Fruit fly (Drosophila melanogaster): Measurements from ENCODE around the gene Pcp.

Gene Pcp

DNA sequence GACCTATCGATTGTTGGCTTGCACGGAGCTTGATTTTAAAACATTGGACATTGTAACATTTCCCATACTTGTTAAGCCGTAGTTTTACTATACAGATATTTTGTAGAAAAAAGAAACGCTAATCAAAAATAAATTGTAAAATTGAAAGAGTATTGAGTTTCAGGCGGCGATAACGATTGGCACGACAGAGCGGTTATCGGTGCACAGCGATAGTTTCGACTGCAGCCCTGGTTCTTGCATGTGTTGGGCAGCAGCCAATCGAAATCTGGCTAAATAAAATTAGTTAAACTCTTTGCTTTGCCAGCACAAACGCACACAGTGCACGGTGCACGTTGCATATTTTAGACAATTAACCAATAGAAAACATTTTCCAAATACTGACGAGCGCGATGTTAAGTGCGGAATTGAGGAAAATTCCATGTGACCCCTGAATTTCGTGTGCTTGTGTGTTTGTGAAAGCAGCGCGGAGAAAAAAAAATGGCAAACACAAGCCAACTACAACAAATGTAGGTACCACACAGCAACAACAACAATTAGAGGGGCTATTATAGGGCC lies 16.4 kb downstream of the Pcp start, which contains the start of gene milt (continued):
- TF ChIP-seq cwo (GFP tag; optimal IDR thresholded peaks at IDR 0.05): no peak
- no peak for TF ChIP-seq CG18599 (GFP tag; optimal IDR thresholded peaks at IDR 0.05)
- peak; percentile 63 for TF ChIP-seq Dp (GFP tag; optimal IDR thresholded peaks at IDR 0.05)
- TF ChIP-seq pb (GFP tag; optimal IDR thresholded peaks at IDR 0.05): no peak
- TF ChIP-seq CG2116 (GFP tag; optimal IDR thresholded peaks at IDR 0.05): peak; percentile 94
- peak; percentile 44 for TF ChIP-seq MBD-R2 (GFP tag; IDR thresholded peaks at IDR 0.05)
- peak; percentile 71; the same call in 2 of the 3 replicates for TF ChIP-seq zen2 (GFP tag; IDR thresholded peaks at IDR 0.05; ENCODE audit: partially characterized antibody)
- TF ChIP-seq cas (GFP tag; IDR thresholded peaks at IDR 0.05): no peak
- TF ChIP-seq croc (GFP tag; conservative IDR thresholded peaks at IDR 0.05): no peak
- no peak for TF ChIP-seq Bdp1 (GFP tag; optimal IDR thresholded peaks at IDR 0.05)
- no peak for TF ChIP-seq pros (GFP tag; optimal IDR thresholded peaks at IDR 0.05)
- no peak for TF ChIP-seq CG14050 (GFP tag; IDR thresholded peaks at IDR 0.05)
- no peak for TF ChIP-seq h (optimal IDR thresholded peaks at IDR 0.05)
- TF ChIP-seq CG17802 (tag; optimal IDR thresholded peaks at IDR 0.05): no peak
- TF ChIP-seq CG16779 (GFP tag; IDR thresholded peaks at IDR 0.05): no peak
- TF ChIP-seq HHEX (GFP tag; optimal IDR thresholded peaks at IDR 0.05): no peak
- no peak for TF ChIP-seq CG3407 (GFP tag; optimal IDR thresholded peaks at IDR 0.05)
- TF ChIP-seq kni (GFP tag; optimal IDR thresholded peaks at IDR 0.05): peak; percentile 24
- no peak for TF ChIP-seq CG1233 (GFP tag; optimal IDR thresholded peaks at IDR 0.05)
- TF ChIP-seq CG12155 (GFP tag; optimal IDR thresholded peaks at IDR 0.05): no peak
- TF ChIP-seq Mrtf (GFP tag; IDR thresholded peaks at IDR 0.05): no peak
- TF ChIP-seq Tbp (GFP tag; optimal IDR thresholded peaks at IDR 0.05): no peak
- peak; percentile 77 for TF ChIP-seq hbn (GFP tag; IDR thresholded peaks at IDR 0.05; ENCODE audit: partially characterized antibody)
- TF ChIP-seq ac (GFP tag; optimal IDR thresholded peaks at IDR 0.05): no peak
- TF ChIP-seq MESR4 (GFP tag; optimal IDR thresholded peaks at IDR 0.05): peak; percentile 70
- TF ChIP-seq tup (GFP tag; optimal IDR thresholded peaks at IDR 0.05): no peak
- TF ChIP-seq CG34376 (GFP tag; optimal IDR thresholded peaks at IDR 0.05): no peak
- peak; percentile 25; the same call in 1 of the 2 replicates for TF ChIP-seq sob (GFP tag; IDR thresholded peaks at IDR 0.05)
- TF ChIP-seq CG30020 (tag; optimal IDR thresholded peaks at IDR 0.05): peak; percentile 36
- no peak for TF ChIP-seq al (GFP tag; IDR thresholded peaks at IDR 0.05)
- no peak for TF ChIP-seq run (tag; optimal IDR thresholded peaks at IDR 0.05)
- TF ChIP-seq slou (GFP tag; optimal IDR thresholded peaks at IDR 0.05): no peak
- no peak for TF ChIP-seq CG4820 (GFP tag; optimal IDR thresholded peaks at IDR 0.05)
- TF ChIP-seq CG4854 (GFP tag; optimal IDR thresholded peaks at IDR 0.05): no peak
- TF ChIP-seq CG10959 (GFP tag; IDR thresholded peaks at IDR 0.05): no peak
- TF ChIP-seq ATbp (GFP tag; optimal IDR thresholded peaks at IDR 0.05): no peak
- no peak for TF ChIP-seq bab2 (GFP tag; optimal IDR thresholded peaks at IDR 0.05)
- TF ChIP-seq CG12942 (GFP tag; optimal IDR thresholded peaks at IDR 0.05): no peak
- peak; percentile 9 for TF ChIP-seq CG17912 (GFP tag; optimal IDR thresholded peaks at IDR 0.05)
- TF ChIP-seq sim (GFP tag; IDR thresholded peaks at IDR 0.05): no peak
- TF ChIP-seq yki (optimal IDR thresholded peaks at IDR 0.05): no peak
- TF ChIP-seq CG15601 (tag; optimal IDR thresholded peaks at IDR 0.05): peak; percentile 52
- TF ChIP-seq da (GFP tag; optimal IDR thresholded peaks at IDR 0.05): no peak
- TF ChIP-seq CG6791 (GFP tag; IDR thresholded peaks at IDR 0.05; ENCODE audit: partially characterized antibody): peak; percentile 91
- TF ChIP-seq sug (tag; optimal IDR thresholded peaks at IDR 0.05): no peak
- TF ChIP-seq fu2 (GFP tag; optimal IDR thresholded peaks at IDR 0.05): no peak
- TF ChIP-seq CG14667 (GFP tag; IDR thresholded peaks at IDR 0.05): no peak
- no peak for TF ChIP-seq z (GFP tag; IDR thresholded peaks at IDR 0.05)
- no peak for TF ChIP-seq mam (GFP tag; optimal IDR thresholded peaks at IDR 0.05)
- TF ChIP-seq CG10274 (GFP tag; optimal IDR thresholded peaks at IDR 0.05): no peak
- no peak for TF ChIP-seq Usf (GFP tag; optimal IDR thresholded peaks at IDR 0.05)
- no peak; the same call in 1 of the 2 replicates for TF ChIP-seq Adf1 (GFP tag; IDR thresholded peaks at IDR 0.05)
